Fruit fly (Drosophila melanogaster) ovary, adult (tissue): ENCODE data around the gene Andorra.

ENCODE experiments used
- CG17801 ChIP-seq: fragments of 200-800 bp; optimal IDR thresholded peaks from 2 replicates; lab custom pipeline; 2019; ENCODE audit warnings: missing biosample characterization, mild to moderate bottlenecking, missing genetic modification characterization, moderate library complexity; ENCODE audit not compliant: partially characterized antibody

The Andorra gene

DNA sequence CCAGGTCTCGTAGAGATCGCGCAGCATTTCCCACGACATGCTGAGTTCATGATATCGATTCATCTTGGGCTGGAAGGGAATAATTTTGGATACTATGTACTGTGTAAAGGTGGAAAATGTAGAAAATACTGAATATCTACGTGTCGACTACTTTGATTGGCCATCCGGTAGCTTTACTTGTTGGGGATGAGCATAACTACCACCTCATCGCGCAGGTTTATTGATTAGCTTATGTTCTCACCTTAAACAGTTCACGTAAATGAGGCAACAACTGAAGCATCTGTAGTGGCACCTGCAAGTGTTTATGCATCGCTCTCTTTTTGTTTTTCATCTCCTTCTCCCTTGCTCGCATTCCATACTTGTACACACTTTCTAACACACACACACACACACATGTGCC, at the start of gene Andorra:
TSS of gene Andorra (minus strand) at position 101 of the 400 bp plus-strand sequence.
- TF ChIP-seq CG17801, result no peak

DNA sequence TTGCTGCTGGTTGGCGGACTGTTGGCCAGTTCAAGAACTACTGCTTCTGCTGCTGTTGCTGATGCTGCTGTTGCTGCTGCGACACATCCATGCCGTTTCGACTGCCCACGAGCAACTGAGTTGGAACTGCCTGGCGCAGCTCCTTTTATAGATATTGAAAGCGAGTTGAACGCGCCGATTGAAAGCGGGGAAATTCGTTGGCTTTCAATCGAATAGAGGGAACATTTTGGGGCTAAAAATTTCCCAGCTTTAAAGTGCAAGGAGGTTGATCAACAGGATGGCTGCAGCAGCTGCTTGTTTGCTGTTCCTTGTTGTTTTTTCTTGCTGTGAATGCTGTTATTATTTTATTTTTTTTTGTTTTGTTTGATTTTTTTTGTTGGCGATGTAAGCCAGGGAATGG, 46.7 kb upstream of the Andorra start, which contains the start of gene CG33639:
TSS of gene CG33639 (minus strand) at position 101 of the 400 bp plus-strand sequence.
- TF ChIP-seq CG17801, result no peak

DNA sequence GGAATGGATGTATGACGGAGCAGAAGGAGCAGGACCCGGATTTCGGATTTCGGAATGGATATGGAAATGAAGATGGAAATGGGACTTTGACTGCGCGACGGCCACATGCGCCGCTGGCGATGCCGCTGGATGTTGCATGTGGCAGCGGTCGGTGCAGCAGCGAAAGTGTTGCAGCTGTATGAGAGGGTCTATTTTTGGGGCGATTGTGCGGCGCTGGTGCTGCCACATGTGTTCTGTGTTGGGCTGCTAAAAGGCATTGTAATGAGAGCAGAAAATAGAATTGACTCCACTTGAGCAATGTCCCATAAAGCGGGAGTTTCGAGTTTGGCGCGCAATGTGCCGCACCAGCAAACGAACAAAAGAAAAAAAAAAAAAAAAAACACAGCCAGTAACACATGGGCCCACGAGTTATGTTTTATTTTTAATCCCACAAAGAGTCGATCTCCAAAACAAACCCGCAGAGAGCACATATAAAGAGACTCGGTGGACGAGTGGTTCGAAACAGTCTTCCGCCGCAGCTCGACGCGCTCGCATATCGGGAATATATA, 29.7 kb upstream of the Andorra start, which contains the start of gene Him:
TSS of gene Him (plus strand) at position 498 of the 548 bp plus-strand sequence.
- TF ChIP-seq CG17801, result no peak

DNA sequence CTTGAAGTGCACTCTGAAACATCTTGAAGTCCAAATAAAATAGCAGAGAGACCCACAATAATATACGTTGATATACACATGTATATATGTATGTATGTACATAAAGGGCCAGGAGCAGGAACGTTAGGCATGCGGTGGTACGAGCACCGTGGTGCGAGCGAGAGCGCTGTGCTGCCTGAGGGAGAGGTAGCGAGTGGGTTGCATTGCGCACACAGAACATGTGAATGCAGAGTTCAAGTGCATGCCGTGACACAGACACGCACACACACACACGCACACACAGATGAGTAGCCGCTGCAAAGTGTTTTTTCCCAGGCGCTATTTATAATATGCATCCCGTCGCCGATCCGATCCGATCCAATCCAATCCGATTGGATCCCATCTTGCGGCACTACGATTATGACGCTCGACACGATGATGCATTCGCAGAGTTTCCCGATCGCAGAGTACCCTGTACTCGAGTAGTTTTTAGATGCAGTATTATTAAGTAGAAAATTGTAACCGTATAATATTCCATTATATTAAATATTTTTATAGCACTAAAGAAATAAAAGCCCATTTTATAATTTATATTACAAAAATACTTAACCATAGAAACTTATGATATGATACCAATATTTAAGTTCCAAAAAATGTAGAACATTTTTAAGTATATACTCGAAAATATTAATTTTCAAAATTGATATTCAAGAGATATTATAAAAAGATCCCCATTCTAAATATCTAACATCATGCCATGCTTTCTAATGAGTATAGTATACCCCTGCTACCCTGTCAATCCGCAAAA, 29.0 kb upstream of the Andorra start:
- TF ChIP-seq CG17801, result no peak

DNA sequence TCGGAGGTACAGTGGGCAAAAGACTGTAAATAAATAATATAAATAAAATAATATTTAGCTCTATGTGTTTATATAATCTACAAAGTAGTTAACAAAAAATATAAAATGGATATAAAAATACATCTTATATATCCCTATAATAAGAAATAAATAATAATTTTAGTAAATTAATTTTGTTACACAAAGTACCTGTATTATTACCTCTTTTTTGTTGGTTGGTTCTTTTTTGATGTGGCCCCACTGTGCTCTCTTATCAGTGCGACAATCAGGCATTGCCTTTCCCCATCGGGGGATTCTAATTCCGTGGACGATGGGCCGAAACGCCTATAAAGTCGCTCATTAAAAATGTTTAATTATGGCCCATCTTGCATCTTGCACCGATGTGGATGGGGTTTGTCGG, 28.3 kb upstream of the Andorra start:
- TF ChIP-seq CG17801, result no peak

DNA sequence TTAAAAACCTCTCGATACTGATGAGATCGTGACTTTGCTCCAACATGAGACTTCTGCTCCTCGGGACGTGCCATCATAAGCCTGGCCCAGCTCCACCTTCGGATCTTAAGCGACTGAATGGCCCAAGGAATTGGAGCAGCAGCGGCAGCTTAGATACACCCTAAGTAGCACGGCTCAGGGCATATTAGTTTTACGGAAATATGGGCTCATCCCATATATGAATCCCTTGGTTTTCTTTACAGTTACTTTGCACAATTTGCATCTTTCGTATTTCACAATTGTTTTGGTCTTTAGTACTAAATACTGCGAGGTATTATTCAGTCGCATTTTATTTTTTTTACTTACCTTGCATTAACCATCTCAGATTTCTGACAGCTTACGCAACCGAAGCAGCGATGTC, 25.8 kb upstream of the Andorra start, which contains the start of gene Hesr:
TSS of gene Hesr (minus strand) at position 101 of the 400 bp plus-strand sequence.
- TF ChIP-seq CG17801, result no peak

DNA sequence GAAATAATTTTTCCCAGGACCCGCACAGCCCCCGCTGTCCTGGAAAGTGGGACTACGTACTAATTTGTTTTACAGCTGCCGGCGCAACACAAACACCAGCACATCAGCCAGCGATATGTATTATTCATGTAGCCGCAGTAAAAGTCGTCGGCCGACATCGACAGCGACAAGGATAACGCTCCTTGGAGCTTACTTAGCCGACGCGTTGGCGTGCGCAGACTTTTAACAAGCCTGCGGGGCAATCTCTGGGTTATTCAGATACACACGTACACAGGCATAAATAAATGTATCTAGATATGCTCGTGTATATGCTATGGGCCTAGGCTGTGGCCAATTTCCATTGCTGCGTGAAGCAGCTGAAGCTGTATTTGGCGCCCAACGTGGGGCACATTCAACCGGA, 18.4 kb upstream of the Andorra start:
- no peak for TF ChIP-seq CG17801

DNA sequence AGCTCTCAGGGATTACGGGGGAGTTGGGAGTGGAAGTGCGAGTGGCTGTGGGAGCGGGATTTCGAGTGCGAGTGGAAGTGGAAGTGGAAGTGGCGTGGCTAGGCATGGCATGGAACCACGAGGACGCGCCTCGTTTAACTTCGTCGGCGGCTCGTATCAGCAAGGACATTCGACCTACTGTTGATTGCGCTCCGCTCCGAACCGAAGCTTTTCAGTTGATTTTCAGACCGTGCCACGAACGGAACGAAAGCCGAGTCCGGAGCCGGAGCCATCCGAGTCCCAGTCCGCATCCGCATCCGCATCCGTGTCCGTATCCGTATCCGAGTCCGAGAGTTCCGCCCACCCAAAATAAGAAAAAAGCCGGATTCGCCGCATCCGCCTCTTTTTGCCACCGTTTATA, 6.7 kb upstream of the Andorra start:
- TF ChIP-seq CG17801, result no peak

DNA sequence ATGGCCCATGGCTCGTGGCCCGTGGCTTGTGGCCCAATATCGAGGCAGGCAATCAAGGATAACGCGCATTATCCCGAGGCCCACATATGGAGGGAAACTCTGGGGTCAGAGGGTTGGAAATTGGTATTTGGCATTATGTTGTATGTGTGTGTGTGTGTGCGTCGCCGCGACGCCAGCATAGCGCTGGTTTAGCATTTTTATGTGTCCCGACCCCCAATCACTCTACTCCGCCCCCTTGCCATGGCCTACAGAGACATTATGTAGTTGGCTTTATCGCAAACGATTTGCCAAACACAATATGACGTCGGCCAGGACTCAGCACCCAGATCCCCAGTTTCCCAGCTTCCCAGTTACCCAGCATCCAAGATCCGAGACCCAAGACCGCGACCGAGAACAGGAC, 1.9 kb upstream of the Andorra start:
- TF ChIP-seq CG17801, result no peak

DNA sequence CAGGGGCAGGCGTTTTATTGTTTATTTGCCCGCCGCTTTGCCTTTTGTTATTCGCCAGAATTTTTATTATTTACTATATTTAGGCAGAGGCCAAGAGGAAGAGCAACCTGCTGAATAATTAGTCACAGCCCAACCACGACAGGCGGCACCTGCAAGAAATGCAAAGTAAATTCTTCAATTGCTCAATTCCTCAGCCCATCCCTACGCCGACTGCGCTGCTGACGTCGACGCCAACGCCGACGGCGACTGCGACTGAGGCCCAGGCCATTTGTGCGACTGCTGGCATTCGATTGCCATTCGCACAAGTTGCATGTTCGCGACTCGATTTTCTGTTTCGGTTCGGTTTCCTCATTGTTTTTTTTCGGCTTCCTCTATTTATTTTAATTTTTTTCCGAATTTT, 2.0 kb downstream of the Andorra start, which contains the start of gene Frq2:
TSS of gene Frq2 (plus strand) at position 301 of the 400 bp plus-strand sequence.
- TF ChIP-seq CG17801, result no peak

DNA sequence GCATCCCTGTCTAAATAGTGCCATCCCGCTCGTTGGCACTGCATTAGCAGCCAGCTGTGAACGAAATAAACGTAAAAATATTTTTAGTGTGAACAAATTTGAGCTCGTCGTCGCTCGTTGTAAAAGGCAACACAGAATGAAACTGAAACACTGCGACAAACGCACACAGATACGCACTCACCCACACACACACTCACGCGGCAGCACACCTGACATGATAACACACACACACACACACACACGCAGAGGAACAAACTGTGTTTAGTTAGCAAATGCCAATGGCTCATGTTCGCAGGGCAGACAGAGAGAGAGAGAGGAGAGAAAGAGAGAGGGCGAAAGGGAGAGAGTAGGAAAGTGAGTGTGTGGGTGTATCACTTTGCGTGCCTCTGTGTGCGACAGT, 20.3 kb downstream of the Andorra start:
- no peak for TF ChIP-seq CG17801

DNA sequence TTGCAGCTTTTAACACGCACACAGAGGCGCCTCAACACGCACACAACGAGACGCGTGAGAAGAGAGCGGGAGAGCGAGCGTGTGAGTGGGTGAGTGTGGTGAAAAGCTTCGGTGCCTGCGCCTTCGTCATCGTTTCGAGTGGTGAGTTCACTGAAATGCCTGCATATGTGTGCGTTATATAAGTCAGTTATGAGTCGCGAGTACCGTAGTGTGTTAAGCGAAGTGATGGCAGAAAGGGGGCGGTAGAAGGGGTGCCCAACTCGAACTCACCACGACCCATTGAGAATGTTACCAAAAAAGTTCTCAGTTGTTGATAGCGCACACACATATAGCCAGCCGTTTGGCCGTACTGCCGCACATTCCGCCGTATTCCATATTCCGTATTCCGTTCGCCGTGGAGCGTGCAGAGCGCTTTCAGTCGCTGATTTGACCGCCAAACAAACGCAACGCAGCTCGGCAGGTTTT, 24.3 kb downstream of the Andorra start, which contains the start of gene Frq1:
TSS of gene Frq1 (plus strand) at position 415 of the 465 bp plus-strand sequence.
- no peak for TF ChIP-seq CG17801

DNA sequence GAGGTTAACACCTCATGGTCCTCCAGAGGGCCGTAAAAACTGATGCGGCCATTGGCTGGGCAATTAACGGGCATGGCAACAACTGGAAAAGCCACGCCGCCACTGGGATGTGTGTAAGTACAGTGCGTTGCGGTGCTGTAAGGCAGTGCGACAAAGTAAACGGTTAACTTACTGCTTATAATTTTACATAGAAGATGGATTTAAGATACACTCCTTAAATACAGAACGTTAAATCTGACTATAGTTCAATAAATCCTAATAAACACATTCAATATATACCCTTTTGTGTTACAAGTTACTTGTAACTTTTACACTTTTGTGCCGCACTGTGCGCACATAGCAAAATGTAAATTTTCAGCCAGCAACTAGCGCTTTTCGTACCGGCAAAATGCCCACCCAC, 26.3 kb downstream of the Andorra start:
- no peak for TF ChIP-seq CG17801

DNA sequence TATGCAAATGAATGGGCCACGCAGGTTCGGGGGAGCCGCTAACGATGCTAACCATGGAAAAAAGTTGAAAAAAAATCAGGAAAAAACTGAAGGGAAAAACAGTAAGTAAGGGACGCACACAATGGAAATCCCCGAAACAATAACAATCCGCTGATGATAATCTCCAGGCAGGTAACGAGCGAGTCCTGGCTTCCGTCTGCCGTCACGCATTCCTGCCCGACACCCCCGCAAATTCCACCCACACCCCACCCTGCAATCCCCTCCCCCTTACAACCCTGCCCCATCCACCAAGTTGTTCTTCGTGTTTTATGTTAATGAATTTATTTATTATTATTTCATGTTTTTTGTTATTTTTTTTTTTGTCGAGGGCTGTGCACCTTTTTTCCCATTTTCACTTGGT, 27.9 kb downstream of the Andorra start:
- no peak for TF ChIP-seq CG17801

DNA sequence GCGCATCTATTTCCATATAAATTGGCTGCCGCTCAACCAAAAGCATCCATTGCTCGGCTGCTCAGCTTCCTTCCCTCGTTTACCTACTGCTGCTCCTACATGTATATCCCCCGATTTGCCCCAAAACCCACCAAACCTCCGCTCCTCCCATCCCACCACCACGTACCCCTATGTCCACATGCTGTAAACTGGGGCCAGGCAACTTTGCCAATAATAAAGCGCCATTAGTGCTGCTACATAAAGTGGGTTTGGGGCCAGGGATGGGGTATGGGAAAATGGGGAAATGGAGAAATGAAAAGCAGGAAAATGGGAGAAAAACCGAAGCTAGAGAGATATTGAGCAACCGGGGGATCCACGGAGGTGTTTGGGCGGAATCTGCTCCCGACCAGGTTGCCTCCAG, 30.0 kb downstream of the Andorra start:
- no peak for TF ChIP-seq CG17801

DNA sequence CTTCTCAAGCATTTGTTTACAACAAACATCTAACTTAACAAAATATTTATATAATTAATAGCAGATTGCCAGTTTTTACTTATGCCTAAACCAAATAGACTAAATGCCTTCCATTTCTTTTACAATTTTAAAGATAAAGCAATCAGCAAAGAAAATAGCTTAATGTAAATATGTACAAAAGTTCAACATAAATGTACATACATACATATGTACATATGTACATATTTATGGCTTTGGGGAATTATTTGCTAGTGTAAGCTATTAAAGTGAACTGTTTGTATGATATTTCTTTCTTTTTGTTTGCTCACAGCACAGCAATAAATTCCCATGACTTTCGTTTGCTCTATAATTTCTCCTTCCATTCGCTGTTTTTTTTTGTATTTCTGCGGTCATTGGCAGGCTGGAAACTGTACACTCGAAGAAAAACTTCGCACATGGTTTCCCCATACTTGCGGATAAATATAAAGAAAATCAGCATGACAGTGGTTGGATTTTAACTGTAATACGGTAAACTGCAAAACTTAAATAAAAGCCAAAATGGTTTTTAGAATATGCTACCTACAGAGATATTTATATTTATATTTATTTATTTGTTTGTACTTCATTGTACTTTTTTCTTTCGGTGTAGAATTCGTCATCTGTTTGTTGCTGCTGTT, 38.2 kb downstream of the Andorra start:
- TF ChIP-seq CG17801, result no peak

DNA sequence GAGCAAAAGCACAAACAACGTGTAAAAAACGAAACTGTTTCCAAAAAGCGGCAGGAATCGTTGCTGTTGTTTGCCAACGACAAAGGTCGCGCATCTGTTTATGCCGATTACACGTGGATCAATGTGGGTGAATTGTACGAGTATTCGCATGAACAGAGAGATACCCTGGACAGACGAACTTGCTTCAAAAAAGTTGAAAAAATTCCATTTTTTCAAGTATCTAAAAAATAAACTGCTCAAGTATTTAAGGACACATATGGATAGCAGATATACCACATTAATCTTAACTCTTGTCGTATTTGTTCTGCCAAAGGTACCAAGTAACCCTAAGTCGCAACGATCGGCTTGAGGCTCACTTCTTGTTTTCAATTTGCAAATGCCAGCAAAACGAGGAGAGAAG, 39.3 kb downstream of the Andorra start:
- TF ChIP-seq CG17801, result no peak
